Fruit fly (Drosophila melanogaster): ENCODE measurements around the gene CG33928.
A peak's percentile ranks its signal among the peaks of the same experiment; 100 is the strongest.

The CG33928 gene

dm6 chr2L:17429788-17430587, 6.4 kb downstream of the CG33928 start (continued):
- peak; percentile 89 for TF ChIP-seq CG12942 (GFP tag; optimal IDR thresholded peaks at IDR 0.05)
- peak; percentile 98 for TF ChIP-seq CG12391 (tag; optimal IDR thresholded peaks at IDR 0.05)
- peak; percentile 38 for TF ChIP-seq fu2 (GFP tag; optimal IDR thresholded peaks at IDR 0.05)
- TF ChIP-seq CG10654 (GFP tag; optimal IDR thresholded peaks at IDR 0.05) = peak; percentile 95
- peak; percentile 53 for TF ChIP-seq oc (tag; optimal IDR thresholded peaks at IDR 0.05)
- TF ChIP-seq crp (GFP tag; optimal IDR thresholded peaks at IDR 0.05) = peak in 1 of 2 experiments; percentile 44
- peak; percentile 71 for TF ChIP-seq Xbp1 (GFP tag; optimal IDR thresholded peaks at IDR 0.05)
- peak; percentile 53 for TF ChIP-seq Atf-2 (GFP tag; optimal IDR thresholded peaks at IDR 0.05)
- TF ChIP-seq Blimp-1 (GFP tag; optimal IDR thresholded peaks at IDR 0.05) = peak; percentile 97
- TF ChIP-seq CHES-1-like (GFP tag; optimal IDR thresholded peaks at IDR 0.05) = peak; percentile 15
- peak; percentile 52 for TF ChIP-seq sd (tag; optimal IDR thresholded peaks at IDR 0.05)
- TF ChIP-seq bigmax (GFP tag; optimal IDR thresholded peaks at IDR 0.05) = no peak
- peak; percentile 74 for TF ChIP-seq tgo (GFP tag; IDR thresholded peaks at IDR 0.05)
- TF ChIP-seq ab (GFP tag; optimal IDR thresholded peaks at IDR 0.05) = peak; percentile 7
- peak; percentile 88 for TF ChIP-seq CG12769 (tag; optimal IDR thresholded peaks at IDR 0.05)
- TF ChIP-seq ato (GFP tag; IDR thresholded peaks at IDR 0.05; ENCODE audit: partially characterized antibody) = no peak
- TF ChIP-seq HmgZ (tag; optimal IDR thresholded peaks at IDR 0.05) = peak; percentile 88
- TF ChIP-seq C15 (GFP tag; IDR thresholded peaks at IDR 0.05) = peak; percentile 72; the same call in 1 of the 3 replicates
- TF ChIP-seq CG6175 (GFP tag; IDR thresholded peaks at IDR 0.05) = no peak; the same call in 2 of the 3 replicates
- TF ChIP-seq ac (GFP tag; optimal IDR thresholded peaks at IDR 0.05) = no peak
- TF ChIP-seq E2f2 (GFP tag; IDR thresholded peaks at IDR 0.05) = peak; percentile 76
- TF ChIP-seq chif (GFP tag; optimal IDR thresholded peaks at IDR 0.05) = peak; percentile 54 to 58
- peak; percentile 94 for TF ChIP-seq CG14014 (GFP tag; IDR thresholded peaks at IDR 0.05)
- TF ChIP-seq pfk (GFP tag; optimal IDR thresholded peaks at IDR 0.05) = no peak
- TF ChIP-seq jumu (GFP tag; optimal IDR thresholded peaks at IDR 0.05) = peak; percentile 45
- peak; percentile 92 for TF ChIP-seq ap (GFP tag; IDR thresholded peaks at IDR 0.05)
- peak; percentile 95 for TF ChIP-seq ind (GFP tag; optimal IDR thresholded peaks at IDR 0.05)
- TF ChIP-seq CG9727 (GFP tag; optimal IDR thresholded peaks at IDR 0.05) = peak; percentile 82
- peak; percentile 89 for TF ChIP-seq Deaf1 (tag; optimal IDR thresholded peaks at IDR 0.05)
- peak; percentile 72 for TF ChIP-seq Rx (GFP tag; IDR thresholded peaks at IDR 0.05)
- TF ChIP-seq p53 (GFP tag; optimal IDR thresholded peaks at IDR 0.05) = no peak
- peak; percentile 80 for TF ChIP-seq CG31224 (GFP tag; IDR thresholded peaks at IDR 0.05)
- TF ChIP-seq CG6689 (GFP tag; IDR thresholded peaks at IDR 0.05) = peak; percentile 97
- TF ChIP-seq mirr (GFP tag; optimal IDR thresholded peaks at IDR 0.05) = peak; percentile 4
- TF ChIP-seq Dip2 (GFP tag; IDR thresholded peaks at IDR 0.05) = peak; percentile 40; the same call in 1 of the 2 replicates
- peak; percentile 27 for TF ChIP-seq repo (GFP tag; optimal IDR thresholded peaks at IDR 0.05)
- peak; percentile 91 for TF ChIP-seq odd (GFP tag; optimal IDR thresholded peaks at IDR 0.05)
- TF ChIP-seq Tbp (GFP tag; optimal IDR thresholded peaks at IDR 0.05) = no peak
- peak; percentile 83 for TF ChIP-seq CG10274 (GFP tag; optimal IDR thresholded peaks at IDR 0.05)
- TF ChIP-seq CG12104 (GFP tag; optimal IDR thresholded peaks at IDR 0.05) = peak; percentile 80
- peak; percentile 61 for TF ChIP-seq CG10147 (GFP tag; optimal IDR thresholded peaks at IDR 0.05)
- TF ChIP-seq emc (GFP tag; optimal IDR thresholded peaks at IDR 0.05) = no peak
- no peak for TF ChIP-seq luna (GFP tag; optimal IDR thresholded peaks at IDR 0.05)
- TF ChIP-seq hkb (optimal IDR thresholded peaks at IDR 0.05) = no peak
- TF ChIP-seq hkb (GFP tag; IDR thresholded peaks at IDR 0.05) = peak; percentile 82
- peak; percentile 84 for TF ChIP-seq CG9215 (GFP tag; IDR thresholded peaks at IDR 0.05)
- TF ChIP-seq dati (GFP tag; IDR thresholded peaks at IDR 0.05) = peak; percentile 58; the same call in 1 of the 2 replicates
- TF ChIP-seq corto (GFP tag; optimal IDR thresholded peaks at IDR 0.05) = peak; percentile 48
- TF ChIP-seq MTF-1 (GFP tag; optimal IDR thresholded peaks at IDR 0.05; ENCODE audit: borderline replicate concordance) = peak; percentile 78
- peak; percentile 99 for TF ChIP-seq CG2712 (tag; optimal IDR thresholded peaks at IDR 0.05)
